Worm (Caenorhabditis elegans): Measurements from ENCODE around the gene nas-10.

The nas-10 gene

ce11 chrX:10982051-10982450 lies 18.7 kb upstream of the nas-10 start, which contains the start of gene ver-4:
Gene ver-4, plus strand, starts transcription at chrX:10982351.
- TF ChIP-seq unc-55 (GFP tag; optimal IDR thresholded peaks at IDR 0.05): no peak
- no peak for TF ChIP-seq K02D7.2 (tag; optimal IDR thresholded peaks at IDR 0.05)
- TF ChIP-seq ets-4 (tag; optimal IDR thresholded peaks at IDR 0.05): no peak
- no peak for TF ChIP-seq sox-2 (GFP tag; IDR thresholded peaks at IDR 0.05)
- no peak for TF ChIP-seq F13H6.1 (tag; optimal IDR thresholded peaks at IDR 0.05)
- TF ChIP-seq hlh-30 (tag; optimal IDR thresholded peaks at IDR 0.05; ENCODE audit: insufficient read depth): no peak
- TF ChIP-seq nhr-232 (tag; optimal IDR thresholded peaks at IDR 0.05): no peak
- TF ChIP-seq fkh-6 (tag; optimal IDR thresholded peaks at IDR 0.05): no peak
- no peak for TF ChIP-seq pag-3 (tag; optimal IDR thresholded peaks at IDR 0.05; ENCODE audit: borderline replicate concordance)
- no peak for TF ChIP-seq ztf-16 (tag; optimal IDR thresholded peaks at IDR 0.05)
- TF ChIP-seq ttx-3 (tag; optimal IDR thresholded peaks at IDR 0.05): no peak
- TF ChIP-seq T23F11.4 (GFP tag; optimal IDR thresholded peaks at IDR 0.05): no peak
- TF ChIP-seq tbx-7 (tag; optimal IDR thresholded peaks at IDR 0.05): no peak
- TF ChIP-seq ceh-45 (GFP tag; IDR thresholded peaks at IDR 0.05): no peak

ce11 chrX:10981374-10981773 lies 18.1 kb upstream of the nas-10 start:
- TF ChIP-seq pqm-1 (tag; optimal IDR thresholded peaks at IDR 0.05): no peak
- no peak for TF ChIP-seq eyg-1 (tag; optimal IDR thresholded peaks at IDR 0.05)
- TF ChIP-seq pros-1 (tag; optimal IDR thresholded peaks at IDR 0.05): no peak
- TF ChIP-seq zip-5 (tag; optimal IDR thresholded peaks at IDR 0.05): no peak
- TF ChIP-seq lim-6 (tag; optimal IDR thresholded peaks at IDR 0.05): no peak
- no peak for TF ChIP-seq ceh-14 (tag; optimal IDR thresholded peaks at IDR 0.05)
- TF ChIP-seq ama-1 (optimal IDR thresholded peaks at IDR 0.05): no peak
- TF ChIP-seq ahr-1 (tag; optimal IDR thresholded peaks at IDR 0.05): no peak
- no peak for TF ChIP-seq lin-11 (tag; optimal IDR thresholded peaks at IDR 0.05)
- no peak for TF ChIP-seq hlh-6 (tag; optimal IDR thresholded peaks at IDR 0.05)
- TF ChIP-seq fkh-10 (GFP tag; optimal IDR thresholded peaks at IDR 0.05): no peak
- TF ChIP-seq unc-55 (GFP tag; optimal IDR thresholded peaks at IDR 0.05): no peak
- TF ChIP-seq gmeb-2 (tag; optimal IDR thresholded peaks at IDR 0.05): no peak
- TF ChIP-seq ttx-3 (tag; optimal IDR thresholded peaks at IDR 0.05): no peak
- TF ChIP-seq sox-2 (GFP tag; IDR thresholded peaks at IDR 0.05): no peak
- TF ChIP-seq tbx-2 (tag; optimal IDR thresholded peaks at IDR 0.05): no peak
- no peak for TF ChIP-seq nfya-1 (tag; optimal IDR thresholded peaks at IDR 0.05)

ce11 chrX:10979186-10979585 lies 15.9 kb upstream of the nas-10 start, which contains the start of gene pxn-2:
Gene pxn-2, minus strand, starts transcription at chrX:10979286.
- TF ChIP-seq sox-2 (GFP tag; IDR thresholded peaks at IDR 0.05) (no peak), gmeb-2 (tag; optimal IDR thresholded peaks at IDR 0.05) (no peak), T23F11.4 (GFP tag; optimal IDR thresholded peaks at IDR 0.05) (no peak), ttx-3 (tag; optimal IDR thresholded peaks at IDR 0.05) (no peak), unc-86 (tag; optimal IDR thresholded peaks at IDR 0.05) (no peak), mec-3 (tag; optimal IDR thresholded peaks at IDR 0.05; ENCODE audit: borderline replicate concordance) (no peak), Y22D7AL.16 (tag; optimal IDR thresholded peaks at IDR 0.05) (no peak), ets-4 (tag; optimal IDR thresholded peaks at IDR 0.05) (no peak), dve-1 (tag; optimal IDR thresholded peaks at IDR 0.05) (no peak), tbx-7 (tag; optimal IDR thresholded peaks at IDR 0.05) (no peak), pat-9 (tag; optimal IDR thresholded peaks at IDR 0.05) (no peak), ztf-16 (tag; optimal IDR thresholded peaks at IDR 0.05) (no peak), elt-4 (tag; optimal IDR thresholded peaks at IDR 0.05) (no peak), pax-1 (tag; optimal IDR thresholded peaks at IDR 0.05) (no peak), ahr-1 (tag; optimal IDR thresholded peaks at IDR 0.05) (no peak), ceh-19 (GFP tag; optimal IDR thresholded peaks at IDR 0.05) (no peak), fkh-10 (GFP tag; optimal IDR thresholded peaks at IDR 0.05) (no peak), ceh-22 (tag; optimal IDR thresholded peaks at IDR 0.05) (no peak), ref-2 (tag; optimal IDR thresholded peaks at IDR 0.05) (no peak), eyg-1 (tag; optimal IDR thresholded peaks at IDR 0.05) (no peak)

Data from whole organism, late embryonic.